Worm (Caenorhabditis elegans) whole organism, L3 larva: Measurements from ENCODE around the gene F49E11.7.

ENCODE experiments used
- aly-2 ChIP-seq: fragments of 150-350 bp; optimal IDR thresholded peaks from 2 replicates; lab custom pipeline; 2014; ENCODE audit warnings: missing biosample characterization, missing genetic modification characterization
- ama-1 ChIP-seq: fragments of 150-350 bp; optimal IDR thresholded peaks from 2 replicates; lab custom pipeline; 2018
- ceh-16 ChIP-seq: sonication (generic microtip); optimal IDR thresholded peaks from 2 replicates; lab custom pipeline; 2017; ENCODE audit warnings: missing biosample characterization, missing genetic modification characterization
- ceh-28 ChIP-seq: fragments of 150-350 bp; optimal IDR thresholded peaks from 2 replicates; lab custom pipeline; 2014; ENCODE audit warnings: missing biosample characterization, missing genetic modification reagents, missing genetic modification characterization
- ceh-82 ChIP-seq: fragments of 150-350 bp; optimal IDR thresholded peaks from 2 replicates; lab custom pipeline; 2014; ENCODE audit warnings: missing biosample characterization, missing genetic modification characterization
- ceh-9 ChIP-seq: sonication (generic microtip); optimal IDR thresholded peaks from 2 replicates; lab custom pipeline; 2018; ENCODE audit warnings: missing biosample characterization, missing genetic modification characterization
- daf-12 ChIP-seq: fragments of 150-350 bp; optimal IDR thresholded peaks from 2 replicates; lab custom pipeline; 2014; ENCODE audit warnings: missing biosample characterization, missing genetic modification reagents, missing genetic modification characterization
- elt-1 ChIP-seq: fragments of 150-350 bp; optimal IDR thresholded peaks from 2 replicates; lab custom pipeline; 2014; ENCODE audit warnings: missing biosample characterization, missing genetic modification characterization
- elt-2 ChIP-seq: sonication (generic microtip); optimal IDR thresholded peaks from 2 replicates; lab custom pipeline; 2016; ENCODE audit warnings: missing genetic modification reagents, mild to moderate bottlenecking, missing genetic modification characterization, missing compliant biosample characterization
- elt-3 ChIP-seq, 3 experiments: fragments of 150-350 bp in 1 of 3; sonication (generic microtip) in 2 of 3; optimal IDR thresholded peaks; 2 replicates in 2 of 3; 4 replicates in 1 of 3; lab custom pipeline; 2014 to 2017; ENCODE audit warnings: missing biosample characterization in 3 of 3, missing genetic modification characterization in 3 of 3
- eor-1 ChIP-seq, 2 experiments: fragments of 150-350 bp; optimal IDR thresholded peaks; 2 replicates each; lab custom pipeline; 2014 to 2018; ENCODE audit warnings: missing biosample characterization in 2 of 2, missing genetic modification characterization in 2 of 2
- fkh-10 ChIP-seq: sonication (generic microtip); optimal IDR thresholded peaks from 2 replicates; lab custom pipeline; 2017; ENCODE audit warnings: missing biosample characterization, missing genetic modification reagents, missing genetic modification characterization
- fkh-2 ChIP-seq: fragments of 150-350 bp; optimal IDR thresholded peaks from 2 replicates; lab custom pipeline; 2014; ENCODE audit warnings: missing biosample characterization, missing genetic modification reagents, missing genetic modification characterization
- fos-1 ChIP-seq: fragments of 150-350 bp; optimal IDR thresholded peaks from 2 replicates; lab custom pipeline; 2014; ENCODE audit warnings: missing biosample characterization, missing genetic modification characterization
- hmg-11 ChIP-seq: sonication (generic microtip); optimal IDR thresholded peaks from 2 replicates; lab custom pipeline; 2016; ENCODE audit warnings: missing genetic modification characterization, missing compliant biosample characterization
- jun-1 ChIP-seq: fragments of 150-350 bp; optimal IDR thresholded peaks from 2 replicates; lab custom pipeline; 2014; ENCODE audit warnings: missing biosample characterization, missing genetic modification reagents, missing genetic modification characterization
- lin-15B ChIP-seq: fragments of 150-350 bp; optimal IDR thresholded peaks from 2 replicates; lab custom pipeline; 2014; ENCODE audit warnings: missing biosample characterization, missing genetic modification characterization
- lin-39 ChIP-seq: fragments of 150-350 bp; optimal IDR thresholded peaks from 2 replicates; lab custom pipeline; 2018; ENCODE audit warnings: missing biosample characterization, missing genetic modification reagents, missing genetic modification characterization
- lsy-12 ChIP-seq: sonication (generic microtip); optimal IDR thresholded peaks from 2 replicates; lab custom pipeline; 2016; ENCODE audit warnings: mild to moderate bottlenecking, missing genetic modification characterization, missing compliant biosample characterization
- mdl-1 ChIP-seq: fragments of 150-350 bp; optimal IDR thresholded peaks from 2 replicates; lab custom pipeline; 2014; ENCODE audit warnings: missing biosample characterization, missing genetic modification characterization
- mml-1 ChIP-seq: fragments of 150-350 bp; sonication (generic microtip); optimal IDR thresholded peaks from 3 replicates; lab custom pipeline; 2014; ENCODE audit warnings: missing biosample characterization, missing genetic modification characterization
- nfya-1 ChIP-seq: sonication (generic microtip); optimal IDR thresholded peaks from 2 replicates; lab custom pipeline; 2017; ENCODE audit warnings: missing genetic modification characterization, mild to moderate bottlenecking, missing compliant biosample characterization, antibody characterized with exemption, moderate library complexity; ENCODE audit not compliant: insufficient read depth
- nhr-11 ChIP-seq: fragments of 150-350 bp; optimal IDR thresholded peaks from 2 replicates; lab custom pipeline; 2014; ENCODE audit warnings: missing biosample characterization, missing genetic modification characterization
- nhr-12 ChIP-seq: fragments of 150-350 bp; optimal IDR thresholded peaks from 2 replicates; lab custom pipeline; 2014; ENCODE audit warnings: missing biosample characterization, missing genetic modification characterization
- nhr-23 ChIP-seq: fragments of 150-350 bp; optimal IDR thresholded peaks from 2 replicates; lab custom pipeline; 2014; ENCODE audit warnings: missing biosample characterization, missing genetic modification reagents, missing genetic modification characterization
- nhr-25 ChIP-seq: sonication (generic microtip); optimal IDR thresholded peaks from 2 replicates; lab custom pipeline; 2017; ENCODE audit warnings: missing biosample characterization, missing genetic modification characterization
- nhr-28 ChIP-seq: fragments of 150-350 bp; optimal IDR thresholded peaks from 2 replicates; lab custom pipeline; 2014; ENCODE audit warnings: missing biosample characterization, missing genetic modification characterization
- nhr-43 ChIP-seq: sonication (generic microtip); optimal IDR thresholded peaks from 2 replicates; lab custom pipeline; 2016; ENCODE audit warnings: mild to moderate bottlenecking, missing genetic modification characterization, missing compliant biosample characterization; ENCODE audit not compliant: poor library complexity, severe bottlenecking
- nhr-76 ChIP-seq: fragments of 150-350 bp; sonication (generic microtip); optimal IDR thresholded peaks from 5 replicates; lab custom pipeline; 2014; ENCODE audit warnings: missing biosample characterization, missing genetic modification characterization
- nhr-77 ChIP-seq: fragments of 150-350 bp; optimal IDR thresholded peaks from 2 replicates; lab custom pipeline; 2014; ENCODE audit warnings: missing biosample characterization, missing genetic modification characterization
- pha-4 ChIP-seq: fragments of 150-350 bp; optimal IDR thresholded peaks from 2 replicates; lab custom pipeline; 2014; ENCODE audit warnings: missing biosample characterization, missing genetic modification reagents, missing genetic modification characterization
- pqm-1 ChIP-seq: fragments of 150-350 bp; optimal IDR thresholded peaks from 2 replicates; lab custom pipeline; 2017; ENCODE audit warnings: missing biosample characterization, missing genetic modification characterization, inconsistent platforms
- sea-2 ChIP-seq: fragments of 150-350 bp; sonication (generic microtip); optimal IDR thresholded peaks from 4 replicates; lab custom pipeline; 2014; ENCODE audit warnings: missing biosample characterization, missing genetic modification reagents, missing genetic modification characterization
- skn-1 ChIP-seq: fragments of 150-350 bp; optimal IDR thresholded peaks from 2 replicates; lab custom pipeline; 2014; ENCODE audit warnings: missing biosample characterization, missing genetic modification characterization
- tbx-2 ChIP-seq: sonication (generic microtip); optimal IDR thresholded peaks from 2 replicates; lab custom pipeline; 2016; ENCODE audit warnings: mild to moderate bottlenecking, missing genetic modification characterization, missing compliant biosample characterization
- unc-39 ChIP-seq: sonication (generic microtip); optimal IDR thresholded peaks from 4 replicates; lab custom pipeline; 2017; ENCODE audit warnings: missing biosample characterization, missing genetic modification characterization
- unc-62 ChIP-seq: fragments of 150-350 bp; sonication (generic microtip); optimal IDR thresholded peaks from 4 replicates; lab custom pipeline; 2014; ENCODE audit warnings: missing biosample characterization, missing genetic modification reagents, missing genetic modification characterization
- ztf-4 ChIP-seq: fragments of 150-350 bp; optimal IDR thresholded peaks from 2 replicates; lab custom pipeline; 2014; ENCODE audit warnings: missing biosample characterization, missing genetic modification characterization

Gene F49E11.7

ce11 chrIV:13075625-13076252, 23.1 kb downstream of the F49E11.7 start:
- no peak for TF ChIP-seq unc-39 (tag; lab: Kevin White, UChicago)
- no peak for TF ChIP-seq lsy-12 (tag; lab: Kevin White, UChicago)
- no peak for TF ChIP-seq aly-2 (tag; lab: Kevin White, UChicago)
- no peak for TF ChIP-seq skn-1
- no peak for TF ChIP-seq nhr-77 (tag; lab: Kevin White, UChicago)
- no peak for TF ChIP-seq eor-1 (tag; optimal IDR thresholded peaks at IDR 0.05; lab: Kevin White, UChicago)
- no peak for TF ChIP-seq sea-2 (GFP tag; lab: Kevin White, UChicago)
- no peak for TF ChIP-seq mml-1 (tag; lab: Kevin White, UChicago)
- TF ChIP-seq nhr-25 (tag; lab: Kevin White, UChicago), result peak; percentile 17
- no peak for TF ChIP-seq nhr-76
- TF ChIP-seq elt-2 (tag; lab: Kevin White, UChicago), result no peak
- TF ChIP-seq lin-39 (tag; lab: Kevin White, UChicago), result no peak
- TF ChIP-seq jun-1, result no peak
- no peak for TF ChIP-seq ama-1 (lab: Kevin White, UChicago)
- TF ChIP-seq ceh-16, result no peak
- TF ChIP-seq elt-3 (tag; optimal IDR thresholded peaks at IDR 0.05; lab: Kevin White, UChicago), result peak in 2 of 3 experiments; percentile 43 to 47
- TF ChIP-seq lin-15B (tag; lab: Kevin White, UChicago), result no peak
- no peak for TF ChIP-seq fkh-10 (GFP tag; lab: Kevin White, UChicago)
- no peak for TF ChIP-seq pqm-1 (tag; lab: Kevin White, UChicago)
- TF ChIP-seq nhr-23, result peak; percentile 51
- TF ChIP-seq elt-1 (tag; lab: Kevin White, UChicago), result no peak
- TF ChIP-seq fkh-2 (tag; lab: Kevin White, UChicago), result no peak
- no peak for TF ChIP-seq ztf-4 (tag; lab: Kevin White, UChicago)
- no peak for TF ChIP-seq pha-4 (tag; lab: Kevin White, UChicago)
- TF ChIP-seq nfya-1 (tag; lab: Kevin White, UChicago), result no peak
- no peak for TF ChIP-seq tbx-2 (tag; lab: Kevin White, UChicago)
- TF ChIP-seq mdl-1, result no peak
- peak; percentile 63 for TF ChIP-seq nhr-43 (tag; lab: Kevin White, UChicago)
- no peak for TF ChIP-seq daf-12
- TF ChIP-seq ceh-9 (tag; lab: Kevin White, UChicago), result no peak

ce11 chrIV:13076620-13077019, 24.0 kb downstream of the F49E11.7 start, which contains the start of gene C39E9.7:
C39E9.7 (minus strand) TSS chrIV:13076720.
- TF ChIP-seq elt-3 (tag; optimal IDR thresholded peaks at IDR 0.05; lab: Kevin White, UChicago), result no peak
- no peak for TF ChIP-seq ceh-16
- no peak for TF ChIP-seq nhr-12
- TF ChIP-seq fos-1 (tag; lab: Kevin White, UChicago), result no peak
- no peak for TF ChIP-seq aly-2 (tag; lab: Kevin White, UChicago)
- no peak for TF ChIP-seq ceh-9 (tag; lab: Kevin White, UChicago)
- TF ChIP-seq ceh-82 (tag; lab: Kevin White, UChicago), result no peak
- TF ChIP-seq pqm-1 (tag; lab: Kevin White, UChicago), result no peak
- no peak for TF ChIP-seq hmg-11
- no peak for TF ChIP-seq nhr-43 (tag; lab: Kevin White, UChicago)
- no peak for TF ChIP-seq ztf-4 (tag; lab: Kevin White, UChicago)
- no peak for TF ChIP-seq nhr-28 (tag; lab: Kevin White, UChicago)
- TF ChIP-seq ceh-28 (tag; lab: Kevin White, UChicago), result no peak
- no peak for TF ChIP-seq mml-1 (tag; lab: Kevin White, UChicago)
- TF ChIP-seq nhr-11 (tag; lab: Kevin White, UChicago), result no peak
- no peak for TF ChIP-seq nhr-76

- TF ChIP-seq ceh-16 (no peak), unc-62 (GFP tag; lab: Kevin White, UChicago) (no peak), nhr-43 (tag; lab: Kevin White, UChicago) (peak; percentile 91), nhr-23 (peak; percentile 39), jun-1 (no peak), lin-15B (tag; lab: Kevin White, UChicago) (no peak), nhr-28 (tag; lab: Kevin White, UChicago) (no peak), nhr-25 (tag; lab: Kevin White, UChicago) (peak; percentile 81)
Observed at ce11 chrIV:13077694-13078093, 25.0 kb downstream of the F49E11.7 start.
